Worm (Caenorhabditis elegans) whole organism, late embryonic: ENCODE data around the gene R186.3.

Experiments
- C38D4.7 ChIP-seq: fragments of 200-800 bp; sonication (Bioruptor generic); optimal IDR thresholded peaks from 2 replicates; lab custom pipeline; 2018; ENCODE audit warnings: mild to moderate bottlenecking, missing genetic modification characterization, moderate library complexity, missing compliant biosample characterization
- F13H6.1 ChIP-seq: sonication (generic microtip); optimal IDR thresholded peaks from 2 replicates; lab custom pipeline; 2016; ENCODE audit warnings: missing genetic modification characterization, missing compliant biosample characterization
- K02D7.2 ChIP-seq: sonication (generic microtip); optimal IDR thresholded peaks from 2 replicates; lab custom pipeline; 2017; ENCODE audit warnings: mild to moderate bottlenecking, missing genetic modification characterization, missing compliant biosample characterization
- K09A11.1 ChIP-seq: sonication (generic microtip); optimal IDR thresholded peaks from 2 replicates; lab custom pipeline; 2017; ENCODE audit warnings: antibody characterized with exemption, mild to moderate bottlenecking, missing genetic modification characterization, missing compliant biosample characterization; ENCODE audit not compliant: insufficient read depth
- T23F11.4 ChIP-seq: fragments of 200-800 bp; sonication (Bioruptor generic); optimal IDR thresholded peaks from 2 replicates; lab custom pipeline; 2018; ENCODE audit warnings: mild to moderate bottlenecking, missing genetic modification characterization, missing compliant biosample characterization
- ceh-18 ChIP-seq: sonication (generic microtip); optimal IDR thresholded peaks from 2 replicates; lab custom pipeline; 2016; ENCODE audit warnings: missing genetic modification characterization, missing compliant biosample characterization
- ceh-19 ChIP-seq: fragments of 200-800 bp; sonication (Bioruptor generic); optimal IDR thresholded peaks from 2 replicates; lab custom pipeline; 2018; ENCODE audit warnings: mild to moderate bottlenecking, missing genetic modification characterization, missing compliant biosample characterization
- ceh-22 ChIP-seq: sonication (generic microtip); optimal IDR thresholded peaks from 2 replicates; lab custom pipeline; 2017; ENCODE audit warnings: missing biosample characterization, missing genetic modification characterization
- ceh-31 ChIP-seq: sonication (generic microtip); optimal IDR thresholded peaks from 2 replicates; lab custom pipeline; 2016; ENCODE audit warnings: missing genetic modification characterization, missing compliant biosample characterization
- ceh-34 ChIP-seq: sonication (generic microtip); optimal IDR thresholded peaks from 2 replicates; lab custom pipeline; 2016; ENCODE audit warnings: mild to moderate bottlenecking, missing genetic modification characterization, missing compliant biosample characterization
- ceh-6 ChIP-seq: fragments of 200-800 bp; sonication (Bioruptor generic); optimal IDR thresholded peaks from 2 replicates; lab custom pipeline; 2018; ENCODE audit warnings: mild to moderate bottlenecking, missing genetic modification characterization, missing compliant biosample characterization
- che-1 ChIP-seq: sonication (generic microtip); optimal IDR thresholded peaks from 2 replicates; lab custom pipeline; 2016; ENCODE audit warnings: mild to moderate bottlenecking, missing genetic modification characterization, missing compliant biosample characterization
- dve-1 ChIP-seq: sonication (generic microtip); optimal IDR thresholded peaks from 2 replicates; lab custom pipeline; 2017; ENCODE audit warnings: antibody characterized with exemption, mild to moderate bottlenecking, missing genetic modification characterization, missing compliant biosample characterization
- elt-2 ChIP-seq: sonication (generic microtip); optimal IDR thresholded peaks from 2 replicates; lab custom pipeline; 2016; ENCODE audit warnings: missing genetic modification reagents, missing genetic modification characterization, missing compliant biosample characterization
- elt-4 ChIP-seq: sonication (generic microtip); optimal IDR thresholded peaks from 2 replicates; lab custom pipeline; 2016; ENCODE audit warnings: missing genetic modification characterization, missing compliant biosample characterization
- ets-4 ChIP-seq: sonication (generic microtip); optimal IDR thresholded peaks from 2 replicates; lab custom pipeline; 2016; ENCODE audit warnings: missing genetic modification characterization, missing compliant biosample characterization
- fax-1 ChIP-seq: sonication (generic microtip); optimal IDR thresholded peaks from 2 replicates; lab custom pipeline; 2016; ENCODE audit warnings: missing genotype, missing genetic modification characterization, missing compliant biosample characterization
- gmeb-2 ChIP-seq: sonication (generic microtip); optimal IDR thresholded peaks from 2 replicates; lab custom pipeline; 2016; ENCODE audit warnings: missing genetic modification characterization, inconsistent platforms, missing compliant biosample characterization
- hlh-13 ChIP-seq: fragments of 200-800 bp; sonication (Bioruptor generic); optimal IDR thresholded peaks from 2 replicates; lab custom pipeline; 2018; ENCODE audit warnings: mild to moderate bottlenecking, missing genetic modification characterization, missing compliant biosample characterization
- hlh-15 ChIP-seq: sonication (generic microtip); optimal IDR thresholded peaks from 2 replicates; lab custom pipeline; 2016; ENCODE audit warnings: missing genetic modification characterization, missing compliant biosample characterization
- hlh-30 ChIP-seq: sonication (generic microtip); optimal IDR thresholded peaks from 2 replicates; lab custom pipeline; 2017; ENCODE audit warnings: antibody characterized with exemption, missing genetic modification characterization, missing compliant biosample characterization; ENCODE audit not compliant: insufficient read depth
- hlh-8 ChIP-seq: sonication (generic microtip); optimal IDR thresholded peaks from 2 replicates; lab custom pipeline; 2016; ENCODE audit warnings: missing genotype, missing genetic modification characterization, missing compliant biosample characterization
- lin-11 ChIP-seq: fragments of 200-800 bp; sonication (Bioruptor generic); optimal IDR thresholded peaks from 2 replicates; lab custom pipeline; 2018; ENCODE audit warnings: mild to moderate bottlenecking, missing genetic modification characterization, missing compliant biosample characterization
- madf-2 ChIP-seq: sonication (generic microtip); optimal IDR thresholded peaks from 2 replicates; lab custom pipeline; 2017; ENCODE audit warnings: missing genetic modification characterization, missing compliant biosample characterization
- nhr-232 ChIP-seq: sonication (generic microtip); optimal IDR thresholded peaks from 2 replicates; lab custom pipeline; 2016; ENCODE audit warnings: missing genetic modification characterization, missing compliant biosample characterization
- npax-4 ChIP-seq: sonication (generic microtip); optimal IDR thresholded peaks from 2 replicates; lab custom pipeline; 2016; ENCODE audit warnings: missing genetic modification characterization, missing compliant biosample characterization
- pag-3 ChIP-seq: sonication (generic microtip); optimal IDR thresholded peaks from 2 replicates; lab custom pipeline; 2016; ENCODE audit warnings: missing compliant biosample characterization, missing genetic modification characterization, borderline replicate concordance
- pax-1 ChIP-seq: fragments of 150-350 bp; optimal IDR thresholded peaks from 2 replicates; lab custom pipeline; 2014; ENCODE audit warnings: missing biosample characterization, missing genetic modification characterization
- pha-2 ChIP-seq: sonication (generic microtip); optimal IDR thresholded peaks from 2 replicates; lab custom pipeline; 2017; ENCODE audit warnings: mild to moderate bottlenecking, missing genetic modification characterization, missing compliant biosample characterization
- pha-4 ChIP-seq: fragments of 150-350 bp; optimal IDR thresholded peaks from 2 replicates; lab custom pipeline; 2018; ENCODE audit warnings: missing biosample characterization, missing genetic modification reagents, missing genetic modification characterization
- pqm-1 ChIP-seq: sonication (generic microtip); optimal IDR thresholded peaks from 2 replicates; lab custom pipeline; 2016; ENCODE audit warnings: missing genetic modification characterization, missing compliant biosample characterization
- pros-1 ChIP-seq: fragments of 150-350 bp; optimal IDR thresholded peaks from 2 replicates; lab custom pipeline; 2014; ENCODE audit warnings: missing biosample characterization, missing genetic modification reagents, missing genetic modification characterization
- sox-4 ChIP-seq: sonication (generic microtip); optimal IDR thresholded peaks from 2 replicates; lab custom pipeline; 2017; ENCODE audit warnings: mild to moderate bottlenecking, missing genetic modification characterization, inconsistent platforms, missing compliant biosample characterization
- syd-9 ChIP-seq: sonication (generic microtip); optimal IDR thresholded peaks from 2 replicates; lab custom pipeline; 2016; ENCODE audit warnings: mild to moderate bottlenecking, missing genetic modification characterization, moderate library complexity, missing compliant biosample characterization
- tbx-2 ChIP-seq: sonication (generic microtip); optimal IDR thresholded peaks from 2 replicates; lab custom pipeline; 2016; ENCODE audit warnings: missing genetic modification characterization, missing compliant biosample characterization
- tbx-7 ChIP-seq: sonication (generic microtip); optimal IDR thresholded peaks from 2 replicates; lab custom pipeline; 2016; ENCODE audit warnings: missing genotype, missing genetic modification characterization, missing compliant biosample characterization
- ttx-3 ChIP-seq: sonication (generic microtip); optimal IDR thresholded peaks from 2 replicates; lab custom pipeline; 2016; ENCODE audit warnings: missing genetic modification reagents, missing genetic modification characterization, missing compliant biosample characterization
- unc-42 ChIP-seq: sonication (generic microtip); optimal IDR thresholded peaks from 2 replicates; lab custom pipeline; 2016; ENCODE audit warnings: missing genotype, missing genetic modification characterization, missing compliant biosample characterization

The R186.3 gene

ce11 chrV:13003378-13003777 lies 36.4 kb upstream of the R186.3 start (continued):
- peak; percentile 83 for TF ChIP-seq ceh-19 (GFP tag; lab: Kevin White, UChicago)
- TF ChIP-seq elt-2 (tag; lab: Kevin White, UChicago), result peak; percentile 84
- TF ChIP-seq dve-1 (tag; lab: Kevin White, UChicago), result peak; percentile 76
- TF ChIP-seq nhr-232, result peak; percentile 84
- TF ChIP-seq hlh-8, result peak; percentile 75
- peak; percentile 1 for TF ChIP-seq tbx-7 (tag; lab: Kevin White, UChicago)
- TF ChIP-seq ceh-31 (tag; lab: Kevin White, UChicago), result peak; percentile 67
- peak; percentile 57 for TF ChIP-seq unc-42 (tag; lab: Kevin White, UChicago)
- TF ChIP-seq fax-1 (tag; lab: Kevin White, UChicago), result peak; percentile 86
- peak; percentile 87 for TF ChIP-seq che-1 (tag; lab: Kevin White, UChicago)
- TF ChIP-seq tbx-2 (tag; lab: Kevin White, UChicago), result peak; percentile 83
- peak; percentile 82 for TF ChIP-seq ceh-18 (tag; lab: Kevin White, UChicago)
- peak; percentile 67 for TF ChIP-seq pha-2
- peak; percentile 83 for TF ChIP-seq ceh-6
- TF ChIP-seq ttx-3 (tag; lab: Kevin White, UChicago), result peak; percentile 74
- peak; percentile 86 for TF ChIP-seq ceh-34 (tag; lab: Kevin White, UChicago)
- peak; percentile 62 for TF ChIP-seq pqm-1 (tag; lab: Kevin White, UChicago)
- TF ChIP-seq, all 69 proteins: peak for 59

- TF ChIP-seq lin-11 (no peak), hlh-30 (tag; lab: Kevin White, UChicago) (no peak), T23F11.4 (GFP tag; lab: Kevin White, UChicago) (no peak), tbx-2 (tag; lab: Kevin White, UChicago) (no peak), nhr-232 (no peak)
- TF ChIP-seq, all 69 proteins: peak for 0
Observed at ce11 chrV:13002070-13002469, 35.1 kb upstream of the R186.3 start, which contains the start of gene inft-2. Gene inft-2, plus strand, starts transcription at chrV:13002317.

DNA sequence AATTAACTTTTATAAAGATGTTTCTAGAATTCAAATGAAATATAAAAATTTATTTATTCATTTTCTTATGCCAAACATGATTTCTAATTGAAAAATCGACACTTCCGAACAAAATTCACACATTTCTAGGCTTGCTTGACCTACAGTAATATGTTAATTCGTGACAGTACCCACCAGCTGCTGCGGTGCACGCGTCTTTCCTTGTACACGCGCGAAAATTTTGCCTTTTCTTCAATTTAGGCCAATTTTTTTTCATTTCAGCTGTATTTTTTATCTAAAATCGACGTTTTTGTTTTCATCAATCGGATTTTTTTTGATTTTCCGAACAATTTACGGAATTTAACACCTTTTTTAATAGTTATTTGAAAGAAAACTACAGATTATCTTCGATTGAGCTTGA lies 33.1 kb upstream of the R186.3 start:
- TF ChIP-seq ceh-22 (tag; lab: Kevin White, UChicago) (no peak), madf-2 (no peak), pqm-1 (tag; lab: Kevin White, UChicago) (no peak), che-1 (tag; lab: Kevin White, UChicago) (no peak), pha-4 (tag; lab: Kevin White, UChicago) (no peak), K02D7.2 (tag; lab: Kevin White, UChicago) (no peak)

DNA sequence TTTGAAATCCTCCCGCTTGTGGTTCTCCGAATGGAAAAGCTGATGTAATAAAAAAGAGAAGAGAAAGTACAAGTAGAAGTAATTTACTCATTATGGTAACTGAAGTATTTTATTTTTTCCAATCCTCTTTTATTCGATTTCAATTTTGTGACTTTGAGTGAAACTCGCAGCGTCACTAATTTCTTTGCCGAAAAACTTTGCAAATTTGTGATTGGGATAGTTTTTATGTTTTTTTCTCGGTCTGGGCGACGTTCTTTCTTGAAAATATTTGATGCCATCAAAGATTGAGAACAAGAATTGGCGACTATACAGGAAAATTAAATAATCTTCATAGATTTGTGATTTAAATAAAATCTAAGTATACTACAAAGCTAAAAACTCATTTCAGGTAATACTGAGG lies 32.5 kb upstream of the R186.3 start, which contains the start of gene far-4:
Gene far-4 (minus strand): TSS at position 101 of the 400 bp plus-strand sequence.
- TF ChIP-seq hlh-13 (GFP tag; lab: Kevin White, UChicago) (no peak), ets-4 (no peak), pha-4 (tag; lab: Kevin White, UChicago) (no peak), ceh-6 (no peak)

ce11 chrV:12997422-12997821 lies 30.4 kb upstream of the R186.3 start, which contains the start of gene far-3:
Gene far-3, minus strand, starts transcription at chrV:12997522.
- no peak for TF ChIP-seq ceh-19 (GFP tag; lab: Kevin White, UChicago)
- TF ChIP-seq pros-1 (tag; lab: Kevin White, UChicago), result no peak
- no peak for TF ChIP-seq pax-1
- TF ChIP-seq ceh-6, result no peak
- TF ChIP-seq gmeb-2 (tag; lab: Kevin White, UChicago), result no peak
- no peak for TF ChIP-seq syd-9 (tag; lab: Kevin White, UChicago)
- no peak for TF ChIP-seq C38D4.7
- no peak for TF ChIP-seq unc-42 (tag; lab: Kevin White, UChicago)
- TF ChIP-seq pag-3 (tag; lab: Kevin White, UChicago), result no peak
- TF ChIP-seq K09A11.1 (tag; lab: Kevin White, UChicago), result no peak
- no peak for TF ChIP-seq che-1 (tag; lab: Kevin White, UChicago)
- TF ChIP-seq hlh-15 (tag; lab: Kevin White, UChicago), result no peak
- TF ChIP-seq npax-4 (tag; lab: Kevin White, UChicago), result no peak
- TF ChIP-seq sox-4 (tag; lab: Kevin White, UChicago), result no peak
- TF ChIP-seq ttx-3 (tag; lab: Kevin White, UChicago), result no peak
- no peak for TF ChIP-seq elt-4
- TF ChIP-seq F13H6.1 (tag; lab: Kevin White, UChicago), result no peak
- TF ChIP-seq lin-11, result no peak
